Fruit fly (Drosophila melanogaster): ENCODE results near the gene CG32148.

- TF ChIP-seq disco-r (GFP tag; optimal IDR thresholded peaks at IDR 0.05) (no peak), Hr51 (GFP tag; optimal IDR thresholded peaks at IDR 0.05) (no peak), Abd-B (GFP tag; optimal IDR thresholded peaks at IDR 0.05) (no peak), psq (GFP tag; optimal IDR thresholded peaks at IDR 0.05) (no peak), CG6765 (GFP tag; optimal IDR thresholded peaks at IDR 0.05) (no peak)
These were observed 16.5 kb upstream of the CG32148 start for dm6 chr3L:15006825-15007224.

All from whole organism, embryonic.